Worm (Caenorhabditis elegans) whole organism, L3 larva: Measurements from ENCODE around the gene C06E8.5.

Experiments used
- R02D3.7 ChIP-seq: fragments of 150-350 bp; optimal IDR thresholded peaks from 2 replicates; lab custom pipeline; 2014; ENCODE audit warnings: missing biosample characterization, missing genetic modification characterization
- ceh-9 ChIP-seq: sonication (generic microtip); optimal IDR thresholded peaks from 2 replicates; lab custom pipeline; 2018; ENCODE audit warnings: missing biosample characterization, missing genetic modification characterization
- elt-2 ChIP-seq: sonication (generic microtip); optimal IDR thresholded peaks from 2 replicates; lab custom pipeline; 2016; ENCODE audit warnings: missing genetic modification reagents, mild to moderate bottlenecking, missing genetic modification characterization, missing compliant biosample characterization
- elt-3 ChIP-seq, 3 experiments: fragments of 150-350 bp in 1 of 3; sonication (generic microtip) in 2 of 3; optimal IDR thresholded peaks; 2 replicates in 2 of 3; 4 replicates in 1 of 3; lab custom pipeline; 2014 to 2017; ENCODE audit warnings: missing biosample characterization in 3 of 3, missing genetic modification characterization in 3 of 3
- lin-39 ChIP-seq: fragments of 150-350 bp; optimal IDR thresholded peaks from 2 replicates; lab custom pipeline; 2018; ENCODE audit warnings: missing biosample characterization, missing genetic modification reagents, missing genetic modification characterization
- nhr-12 ChIP-seq: fragments of 150-350 bp; optimal IDR thresholded peaks from 2 replicates; lab custom pipeline; 2014; ENCODE audit warnings: missing biosample characterization, missing genetic modification characterization
- nhr-23 ChIP-seq: fragments of 150-350 bp; optimal IDR thresholded peaks from 2 replicates; lab custom pipeline; 2014; ENCODE audit warnings: missing biosample characterization, missing genetic modification reagents, missing genetic modification characterization
- nhr-25 ChIP-seq: sonication (generic microtip); optimal IDR thresholded peaks from 2 replicates; lab custom pipeline; 2017; ENCODE audit warnings: missing biosample characterization, missing genetic modification characterization
- nhr-77 ChIP-seq: fragments of 150-350 bp; optimal IDR thresholded peaks from 2 replicates; lab custom pipeline; 2014; ENCODE audit warnings: missing biosample characterization, missing genetic modification characterization
- pqm-1 ChIP-seq: fragments of 150-350 bp; optimal IDR thresholded peaks from 2 replicates; lab custom pipeline; 2017; ENCODE audit warnings: missing biosample characterization, missing genetic modification characterization, inconsistent platforms
- snpc-4 ChIP-seq: fragments of 150-350 bp; optimal IDR thresholded peaks from 2 replicates; lab custom pipeline; 2014; ENCODE audit warnings: missing biosample characterization, missing genetic modification characterization
- tbx-2 ChIP-seq: sonication (generic microtip); optimal IDR thresholded peaks from 2 replicates; lab custom pipeline; 2016; ENCODE audit warnings: mild to moderate bottlenecking, missing genetic modification characterization, missing compliant biosample characterization
- unc-39 ChIP-seq: sonication (generic microtip); optimal IDR thresholded peaks from 4 replicates; lab custom pipeline; 2017; ENCODE audit warnings: missing biosample characterization, missing genetic modification characterization

DNA sequence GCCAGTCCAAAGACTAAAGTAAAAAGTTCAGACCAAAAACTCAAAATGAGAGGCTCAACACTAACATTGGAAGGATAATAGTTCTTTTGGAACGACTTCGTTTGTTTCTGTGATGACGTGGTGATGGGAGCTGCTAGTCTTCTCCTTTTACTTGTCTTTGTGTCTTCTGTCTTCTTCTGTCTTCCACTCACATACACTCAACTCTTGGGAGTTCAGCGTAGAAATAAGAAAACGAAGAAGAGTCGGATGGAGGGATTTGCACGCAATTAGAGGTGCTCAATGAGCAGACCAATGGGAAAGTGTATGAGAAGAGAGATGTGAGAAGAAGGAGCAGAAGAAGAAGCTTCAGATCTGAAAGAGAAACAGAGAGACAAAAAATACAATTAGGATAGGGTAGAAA is 6.8 kb upstream of the C06E8.5 start:
- TF ChIP-seq nhr-77 (no peak), elt-2 (tag; lab: Kevin White, UChicago) (no peak), snpc-4 (no peak), R02D3.7 (tag; lab: Kevin White, UChicago) (no peak), elt-3 (tag; optimal IDR thresholded peaks at IDR 0.05; lab: Kevin White, UChicago) (no peak), tbx-2 (tag; lab: Kevin White, UChicago) (no peak), lin-39 (tag; lab: Kevin White, UChicago) (no peak), nhr-12 (tag; lab: Kevin White, UChicago) (no peak), ceh-9 (tag; lab: Kevin White, UChicago) (no peak), pqm-1 (no peak), unc-39 (tag; lab: Kevin White, UChicago) (no peak), nhr-25 (tag; lab: Kevin White, UChicago) (no peak), nhr-23 (tag; lab: Kevin White, UChicago) (no peak)
